Fruit fly (Drosophila melanogaster) whole organism, embryonic: Measurements from ENCODE around the gene CG18301.

Source experiments
- Bdp1 ChIP-seq: fragments of 200-800 bp; sonication (Bioruptor generic); optimal IDR thresholded peaks from 3 replicates; lab custom pipeline; 2016; ENCODE audit warnings: missing biosample characterization, missing genetic modification characterization
- Bteb2 ChIP-seq: fragments of 200-800 bp; sonication (Bioruptor generic); optimal IDR thresholded peaks from 2 replicates; lab custom pipeline; 2016; ENCODE audit warnings: missing biosample characterization, missing genetic modification characterization
- C15 ChIP-seq: fragments of 200-800 bp; sonication (Bioruptor generic); IDR thresholded peaks from 3 replicates; pipeline ENCODE4 v1.3.6; 2022; ENCODE audit warnings: missing biosample characterization, missing genetic modification characterization
- CG10543 ChIP-seq: fragments of 200-800 bp; sonication (Bioruptor generic); optimal IDR thresholded peaks from 3 replicates; lab custom pipeline; 2017; ENCODE audit warnings: missing biosample characterization, mild to moderate bottlenecking, missing genetic modification characterization, moderate library complexity
- CG11085 ChIP-seq: fragments of 200-800 bp; sonication (Bioruptor generic); IDR thresholded peaks from 2 replicates; pipeline ENCODE4 v1.3.6; 2022; ENCODE audit warnings: missing biosample characterization, missing genetic modification characterization
- CG11504 ChIP-seq: fragments of 200-800 bp; sonication (Bioruptor generic); optimal IDR thresholded peaks from 3 replicates; lab custom pipeline; 2019; ENCODE audit warnings: missing biosample characterization, mild to moderate bottlenecking, missing genetic modification characterization, moderate library complexity
- CG11695 ChIP-seq: fragments of 200-800 bp; sonication (Bioruptor generic); IDR thresholded peaks from 3 replicates; pipeline ENCODE4 v1.3.6; 2022; ENCODE audit warnings: missing biosample characterization, missing genetic modification characterization
- CG14710 ChIP-seq: fragments of 200-800 bp; sonication (Bioruptor generic); optimal IDR thresholded peaks from 3 replicates; lab custom pipeline; 2019; ENCODE audit warnings: missing biosample characterization, mild to moderate bottlenecking, missing genetic modification characterization, moderate library complexity
- CG14860 ChIP-seq: fragments of 200-800 bp; sonication (Bioruptor generic); IDR thresholded peaks from 3 replicates; pipeline ENCODE4 v1.3.6; 2022; ENCODE audit warnings: missing biosample characterization, missing genetic modification characterization; ENCODE audit not compliant: partially characterized antibody
- CG14965 ChIP-seq: fragments of 200-800 bp; sonication (Bioruptor generic); optimal IDR thresholded peaks from 2 replicates; lab custom pipeline; 2016; ENCODE audit warnings: missing biosample characterization, missing genetic modification characterization, borderline replicate concordance
- CG15479 ChIP-seq: fragments of 200-800 bp; sonication (Bioruptor generic); optimal IDR thresholded peaks from 3 replicates; lab custom pipeline; 2019; ENCODE audit warnings: missing biosample characterization, mild to moderate bottlenecking, missing genetic modification characterization, moderate library complexity
- CG1647 ChIP-seq: fragments of 200-800 bp; sonication (Bioruptor generic); optimal IDR thresholded peaks from 3 replicates; lab custom pipeline; 2016; ENCODE audit warnings: missing biosample characterization, missing genetic modification characterization
- CG17359 ChIP-seq: fragments of 200-800 bp; sonication (Bioruptor generic); optimal IDR thresholded peaks from 3 replicates; lab custom pipeline; 2018; ENCODE audit warnings: missing biosample characterization, mild to moderate bottlenecking, missing genetic modification characterization, moderate library complexity
- CG1792 ChIP-seq: fragments of 200-800 bp; sonication (Bioruptor generic); optimal IDR thresholded peaks from 2 replicates; lab custom pipeline; 2016; ENCODE audit warnings: missing biosample characterization, missing genetic modification characterization
- CG31365 ChIP-seq: fragments of 200-800 bp; sonication (Bioruptor generic); optimal IDR thresholded peaks from 2 replicates; lab custom pipeline; 2018; ENCODE audit warnings: missing biosample characterization, mild to moderate bottlenecking, missing genetic modification characterization
- CG3995 ChIP-seq: fragments of 200-800 bp; sonication (Bioruptor generic); optimal IDR thresholded peaks from 3 replicates; lab custom pipeline; 2016; ENCODE audit warnings: missing biosample characterization, missing genetic modification characterization
- CG6175 ChIP-seq: fragments of 200-800 bp; sonication (Bioruptor generic); IDR thresholded peaks from 3 replicates; pipeline ENCODE4 v1.3.6; 2022; ENCODE audit warnings: missing biosample characterization, missing genetic modification characterization
- CG6683 ChIP-seq: fragments of 200-800 bp; sonication (Bioruptor generic); optimal IDR thresholded peaks from 2 replicates; lab custom pipeline; 2017; ENCODE audit warnings: missing biosample characterization, mild to moderate bottlenecking, missing genetic modification characterization, missing genetic modification reagents
- CG6791 ChIP-seq: fragments of 200-800 bp; sonication (Bioruptor generic); IDR thresholded peaks from 3 replicates; pipeline ENCODE4 v1.3.6; 2022; ENCODE audit warnings: missing biosample characterization, missing genetic modification characterization; ENCODE audit not compliant: partially characterized antibody
- CG8388 ChIP-seq: fragments of 200-800 bp; sonication (Bioruptor generic); optimal IDR thresholded peaks from 2 replicates; lab custom pipeline; 2019; ENCODE audit warnings: missing biosample characterization, mild to moderate bottlenecking, missing genetic modification characterization, moderate library complexity
- CG8765 ChIP-seq: fragments of 200-800 bp; sonication (Bioruptor generic); IDR thresholded peaks from 2 replicates; pipeline ENCODE4 v1.3.6; 2022; ENCODE audit warnings: missing biosample characterization, missing genetic modification characterization
- Doc2 ChIP-seq: fragments of 200-800 bp; sonication (Bioruptor generic); IDR thresholded peaks from 2 replicates; pipeline ENCODE4 v1.3.6; 2022; ENCODE audit warnings: missing biosample characterization, missing genetic modification characterization
- Hey ChIP-seq: fragments of 200-800 bp; sonication (Bioruptor generic); optimal IDR thresholded peaks from 3 replicates; lab custom pipeline; 2018; ENCODE audit warnings: missing biosample characterization, mild to moderate bottlenecking, missing genetic modification characterization
- Kr ChIP-seq: fragments of 200-800 bp; sonication (Bioruptor generic); optimal IDR thresholded peaks from 2 replicates; lab custom pipeline; 2017; ENCODE audit warnings: missing biosample characterization, mild to moderate bottlenecking, missing genetic modification characterization
- NK7.1 ChIP-seq: fragments of 200-800 bp; sonication (Bioruptor generic); optimal IDR thresholded peaks from 3 replicates; lab custom pipeline; 2016; ENCODE audit warnings: missing biosample characterization, missing genetic modification characterization
- Nf-YA ChIP-seq: fragments of 200-800 bp; sonication (Bioruptor generic); IDR thresholded peaks from 2 replicates; pipeline ENCODE4 v1.3.6; 2022; ENCODE audit warnings: missing biosample characterization, missing genetic modification characterization
- Oaz ChIP-seq: fragments of 200-800 bp; sonication (Bioruptor generic); IDR thresholded peaks from 2 replicates; pipeline ENCODE4 v1.3.6; 2022; ENCODE audit warnings: missing biosample characterization, missing genetic modification characterization
- Opbp ChIP-seq: fragments of 200-800 bp; sonication (Bioruptor generic); IDR thresholded peaks from 3 replicates; pipeline ENCODE4 v1.3.6; 2022; ENCODE audit warnings: missing biosample characterization, missing genetic modification characterization; ENCODE audit not compliant: partially characterized antibody
- Pdp1 ChIP-seq, 2 experiments: fragments of 200-800 bp; sonication (Bioruptor generic); optimal IDR thresholded peaks; 3 replicates each; lab custom pipeline; 2016; ENCODE audit warnings: missing biosample characterization in 2 of 2, missing genetic modification characterization in 2 of 2, mild to moderate bottlenecking in 1 of 2, moderate library complexity in 1 of 2
- Side ChIP-seq: fragments of 200-800 bp; sonication (Bioruptor generic); optimal IDR thresholded peaks from 2 replicates; lab custom pipeline; 2016; ENCODE audit warnings: missing biosample characterization, missing genetic modification characterization
- Taf1 ChIP-seq: fragments of 200-800 bp; sonication (Bioruptor generic); IDR thresholded peaks from 2 replicates; pipeline ENCODE4 v1.3.6; 2022; ENCODE audit warnings: missing biosample characterization, missing genetic modification characterization
- abd-A ChIP-seq: fragments of 200-800 bp; sonication (Bioruptor generic); optimal IDR thresholded peaks from 3 replicates; lab custom pipeline; 2019; ENCODE audit warnings: missing biosample characterization, mild to moderate bottlenecking, missing genetic modification characterization, moderate library complexity
- ac ChIP-seq: fragments of 200-800 bp; sonication (Bioruptor generic); optimal IDR thresholded peaks from 3 replicates; lab custom pipeline; 2017; ENCODE audit warnings: missing biosample characterization, mild to moderate bottlenecking, missing genetic modification characterization
- cad ChIP-seq: fragments of >200 bp; optimal IDR thresholded peaks from 2 replicates; lab custom pipeline; 2017; ENCODE audit warnings: missing biosample characterization, missing genetic modification characterization
- chinmo ChIP-seq: fragments of 200-800 bp; sonication (Bioruptor generic); IDR thresholded peaks from 4 replicates; pipeline ENCODE4 v1.3.6; 2022; ENCODE audit warnings: missing biosample characterization, missing genetic modification characterization; ENCODE audit not compliant: partially characterized antibody
- croc ChIP-seq: fragments of 200-800 bp; sonication (Bioruptor generic); conservative IDR thresholded peaks from 3 replicates; pipeline ENCODE4 v1.3.6; 2022; ENCODE audit warnings: missing biosample characterization, missing genetic modification characterization
- cwo ChIP-seq: fragments of 200-800 bp; sonication (Bioruptor generic); optimal IDR thresholded peaks from 3 replicates; lab custom pipeline; 2017; ENCODE audit warnings: missing biosample characterization, missing genetic modification characterization, mild to moderate bottlenecking, moderate library complexity, missing genetic modification reagents
- ems ChIP-seq: fragments of 200-800 bp; sonication (Bioruptor generic); optimal IDR thresholded peaks from 3 replicates; lab custom pipeline; 2016; ENCODE audit warnings: missing biosample characterization, missing genetic modification characterization
- en ChIP-seq: fragments of 200-800 bp; sonication (Bioruptor generic); optimal IDR thresholded peaks from 2 replicates; lab custom pipeline; 2016; ENCODE audit warnings: missing biosample characterization, missing genetic modification characterization
- eve ChIP-seq, 2 experiments: fragments of >200 bp; optimal IDR thresholded peaks; 2 replicates each; lab custom pipeline; 2017; ENCODE audit warnings: missing biosample characterization in 2 of 2, missing genetic modification characterization in 2 of 2
- fd102C ChIP-seq: fragments of 200-800 bp; sonication (Bioruptor generic); optimal IDR thresholded peaks from 2 replicates; lab custom pipeline; 2018; ENCODE audit warnings: missing biosample characterization, mild to moderate bottlenecking, missing genetic modification characterization, moderate library complexity
- ftz-f1 ChIP-seq: fragments of 200-800 bp; sonication (Bioruptor generic); optimal IDR thresholded peaks from 2 replicates; lab custom pipeline; 2016; ENCODE audit warnings: missing biosample characterization, missing genetic modification characterization
- maf-S ChIP-seq: fragments of 200-800 bp; sonication (Bioruptor generic); optimal IDR thresholded peaks from 2 replicates; lab custom pipeline; 2016; ENCODE audit warnings: missing biosample characterization, missing genetic modification characterization
- pan ChIP-seq, 4 experiments: fragments of >200 bp in 3 of 4; fragments of 200-800 bp in 1 of 4; sonication (Bioruptor generic) in 1 of 4; optimal IDR thresholded peaks in 3 of 4; IDR thresholded peaks in 1 of 4; 2 replicates each; pipeline versions ENCODE4 v1.3.6 to Lab custom; 2017 to 2022; ENCODE audit warnings: missing biosample characterization in 2 of 4, missing genetic modification characterization in 2 of 4, mixed read lengths in 1 of 4
- sens-2 ChIP-seq: fragments of 200-800 bp; sonication (Bioruptor generic); IDR thresholded peaks from 2 replicates; pipeline ENCODE4 v1.3.6; 2022; ENCODE audit warnings: missing biosample characterization, missing genetic modification characterization
- sr ChIP-seq: fragments of 200-800 bp; sonication (Bioruptor generic); IDR thresholded peaks from 3 replicates; pipeline ENCODE4 v1.3.6; 2022; ENCODE audit warnings: missing biosample characterization, missing genetic modification characterization
- sug ChIP-seq: fragments of 200-800 bp; optimal IDR thresholded peaks from 2 replicates; lab custom pipeline; 2019; ENCODE audit warnings: missing biosample characterization, mild to moderate bottlenecking, missing genetic modification characterization, moderate library complexity
- trh ChIP-seq: fragments of 200-800 bp; sonication (Bioruptor generic); optimal IDR thresholded peaks from 2 replicates; lab custom pipeline; 2016; ENCODE audit warnings: missing biosample characterization, missing genetic modification characterization
- zf30C ChIP-seq: fragments of 200-800 bp; sonication (Bioruptor generic); optimal IDR thresholded peaks from 3 replicates; lab custom pipeline; 2018; ENCODE audit warnings: missing biosample characterization, mild to moderate bottlenecking, missing genetic modification characterization

The CG18301 gene

DNA sequence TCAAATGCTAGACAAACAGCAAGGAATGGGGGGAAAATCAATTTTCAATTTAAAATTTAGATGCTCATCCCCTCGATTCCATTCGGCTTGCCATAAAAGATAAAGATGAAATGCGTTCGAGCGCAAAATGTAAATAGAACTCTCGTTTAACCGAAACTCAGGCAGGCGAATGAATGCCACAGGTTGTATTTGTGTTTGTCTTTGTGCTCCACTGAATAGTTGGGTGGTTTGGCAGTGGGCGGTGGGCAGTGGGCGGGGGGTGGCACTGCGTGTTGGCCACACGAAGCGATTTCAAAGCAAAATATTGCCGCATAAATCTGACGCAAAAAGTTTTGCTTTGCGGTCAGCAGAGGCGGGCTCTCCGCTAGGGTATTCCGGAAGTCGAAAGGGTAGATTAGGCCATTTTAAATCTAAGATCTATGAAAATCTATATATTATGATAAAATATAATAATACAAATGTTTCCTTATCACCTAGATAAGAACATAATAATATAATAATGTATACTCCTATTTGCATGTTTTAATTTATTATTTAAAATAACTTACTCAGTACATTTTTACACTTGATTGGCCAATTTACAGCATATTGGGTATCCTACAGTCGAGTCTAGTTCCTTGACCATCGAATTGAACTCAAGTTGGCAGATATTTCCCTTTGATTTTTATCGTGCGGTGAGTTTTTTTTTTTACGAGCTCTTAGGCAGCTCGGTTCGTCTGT, 9.3 kb upstream of the CG18301 start (continued):
- TF ChIP-seq CG15479 (no peak), Opbp (GFP tag; lab: Robert Waterston, UW) (no peak), CG6175 (GFP tag; lab: Robert Waterston, UW) (no peak), Hey (tag; lab: Kevin White, UChicago) (no peak), CG11695 (GFP tag; lab: Robert Waterston, UW) (peak; percentile 45; the same call in 1 of the 3 replicates), Doc2 (GFP tag; lab: Robert Waterston, UW) (no peak), CG3995 (GFP tag; lab: Kevin White, UChicago) (no peak), abd-A (tag; lab: Kevin White, UChicago) (peak; percentile 62), Oaz (GFP tag; lab: Robert Waterston, UW) (no peak), CG31365 (tag; lab: Kevin White, UChicago) (no peak), sr (peak; percentile 92), NK7.1 (GFP tag; lab: Kevin White, UChicago) (no peak), CG6683 (GFP tag; lab: Kevin White, UChicago) (peak; percentile 3), CG11085 (GFP tag; lab: Robert Waterston, UW) (0 out of 2 replicates have a peak, but pooled peaks have one; percentile 32), CG8765 (no peak), sens-2 (GFP tag; lab: Robert Waterston, UW) (no peak), ems (GFP tag; lab: Kevin White, UChicago) (no peak), croc (GFP tag; lab: Robert Waterston, UW) (no peak; the same call in 2 of the 3 replicates), trh (GFP tag; lab: Kevin White, UChicago) (peak; percentile 27), pan (optimal IDR thresholded peaks at IDR 0.05; lab: Kevin White, UChicago) (peak in 1 of 2 experiments; percentile 4), pan (GFP tag; optimal IDR thresholded peaks at IDR 0.05 in 1 of 2, IDR thresholded peaks at IDR 0.05 in 1 of 2) (peak in 1 of 2 experiments; percentile 74), CG1792 (no peak), chinmo (GFP tag; lab: Robert Waterston, UW) (no peak), ac (GFP tag; lab: Kevin White, UChicago) (no peak), eve (GFP tag; optimal IDR thresholded peaks at IDR 0.05; lab: Kevin White, UChicago) (peak in 1 of 2 experiments; percentile 68), CG11504 (tag; lab: Kevin White, UChicago) (peak; percentile 83), fd102C (GFP tag; lab: Kevin White, UChicago) (no peak), CG6791 (GFP tag; lab: Robert Waterston, UW) (no peak), Taf1 (GFP tag; lab: Robert Waterston, UW) (no peak), en (GFP tag; lab: Kevin White, UChicago) (no peak), CG17359 (tag; lab: Kevin White, UChicago) (peak; percentile 49), CG10543 (no peak), CG14860 (GFP tag; lab: Robert Waterston, UW) (no peak), Bdp1 (GFP tag; lab: Kevin White, UChicago) (no peak), CG8388 (GFP tag; lab: Kevin White, UChicago) (peak; percentile 21), C15 (GFP tag; lab: Robert Waterston, UW) (no peak), Nf-YA (no peak), maf-S (no peak), Side (GFP tag; lab: Kevin White, UChicago) (no peak), cad (GFP tag; lab: Kevin White, UChicago) (no peak), CG14965 (no peak), ftz-f1 (GFP tag; lab: Kevin White, UChicago) (no peak), sug (tag; lab: Kevin White, UChicago) (peak; percentile 15), CG1647 (GFP tag; lab: Kevin White, UChicago) (no peak), zf30C (GFP tag; lab: Kevin White, UChicago) (no peak), Kr (GFP tag; lab: Kevin White, UChicago) (no peak), CG14710 (tag; lab: Kevin White, UChicago) (peak; percentile 13), Pdp1 (GFP tag; optimal IDR thresholded peaks at IDR 0.05; lab: Kevin White, UChicago) (no peak), cwo (GFP tag; lab: Kevin White, UChicago) (peak; percentile 66), Bteb2 (GFP tag; lab: Kevin White, UChicago) (no peak)
